Worm (Caenorhabditis elegans) whole organism, L2 larva: Measurements from ENCODE around the gene selt-1.1.

ENCODE experiments used
- C34F6.9 ChIP-seq: fragments of 150-350 bp; optimal IDR thresholded peaks from 2 replicates; lab custom pipeline; 2014; ENCODE audit warnings: missing biosample characterization, missing genetic modification characterization
- R02D3.7 ChIP-seq: fragments of 150-350 bp; optimal IDR thresholded peaks from 2 replicates; lab custom pipeline; 2014; ENCODE audit warnings: missing biosample characterization, missing genetic modification characterization
- ceh-82 ChIP-seq: fragments of 150-350 bp; optimal IDR thresholded peaks from 2 replicates; lab custom pipeline; 2014; ENCODE audit warnings: missing biosample characterization, missing genetic modification characterization
- elt-1 ChIP-seq: fragments of 150-350 bp; optimal IDR thresholded peaks from 2 replicates; lab custom pipeline; 2014; ENCODE audit warnings: missing biosample characterization, missing genetic modification characterization
- elt-3 ChIP-seq: sonication (generic microtip); optimal IDR thresholded peaks from 2 replicates; lab custom pipeline; 2017; ENCODE audit warnings: missing biosample characterization, missing genetic modification characterization
- lin-13 ChIP-seq: fragments of 150-350 bp; optimal IDR thresholded peaks from 2 replicates; lab custom pipeline; 2014; ENCODE audit warnings: missing biosample characterization, missing genetic modification reagents, missing genetic modification characterization
- lsy-2 ChIP-seq, 2 experiments: fragments of 150-350 bp in 1 of 2; sonication (generic microtip) in 1 of 2; optimal IDR thresholded peaks; 2 replicates each; lab custom pipeline; 2014 to 2017; ENCODE audit warnings: missing biosample characterization in 2 of 2, missing genetic modification characterization in 2 of 2
- nhr-11 ChIP-seq: fragments of 150-350 bp; optimal IDR thresholded peaks from 2 replicates; lab custom pipeline; 2014; ENCODE audit warnings: missing biosample characterization, missing genetic modification characterization
- nhr-237 ChIP-seq: fragments of 150-350 bp; optimal IDR thresholded peaks from 2 replicates; lab custom pipeline; 2014; ENCODE audit warnings: missing biosample characterization, missing genetic modification characterization
- sma-9 ChIP-seq, 2 experiments: fragments of 150-350 bp in 1 of 2; sonication (generic microtip) in 1 of 2; optimal IDR thresholded peaks; 2 replicates each; lab custom pipeline; 2014 to 2016; ENCODE audit warnings: missing genetic modification characterization in 2 of 2, mild to moderate bottlenecking in 1 of 2, missing biosample characterization in 1 of 2, missing compliant biosample characterization in 1 of 2, missing genetic modification reagents in 1 of 2, moderate library complexity in 1 of 2
- unc-55 ChIP-seq: fragments of 150-350 bp; sonication (generic microtip); optimal IDR thresholded peaks from 3 replicates; lab custom pipeline; 2014; ENCODE audit warnings: missing biosample characterization, missing genetic modification reagents, missing genetic modification characterization
- unc-62 ChIP-seq: fragments of 150-350 bp; optimal IDR thresholded peaks from 2 replicates; lab custom pipeline; 2014; ENCODE audit warnings: missing biosample characterization, missing genetic modification reagents, missing genetic modification characterization
- zag-1 ChIP-seq: fragments of 150-350 bp; optimal IDR thresholded peaks from 2 replicates; lab custom pipeline; 2014; ENCODE audit warnings: missing biosample characterization, missing genetic modification characterization

DNA sequence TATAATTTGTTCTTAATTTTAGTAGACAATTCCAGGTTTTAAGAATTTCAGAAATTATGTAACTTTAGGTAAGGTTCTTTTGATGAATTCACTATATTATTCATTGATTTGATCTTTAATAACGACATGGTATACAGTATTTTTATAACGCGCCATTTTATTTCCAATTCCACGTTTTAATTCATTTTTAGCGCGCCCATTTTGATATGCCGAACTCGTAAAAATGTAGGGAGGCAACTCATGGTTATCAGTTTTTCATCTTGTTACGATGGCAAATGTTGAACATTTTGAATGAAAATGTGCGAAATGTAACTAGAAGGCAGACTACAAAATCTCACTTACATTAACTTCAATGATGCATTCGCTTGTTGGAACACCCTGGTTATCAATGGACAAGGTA lies 47.4 kb downstream of the selt-1.1 start:
- no peak for TF ChIP-seq zag-1 (tag; lab: Kevin White, UChicago)
- no peak for TF ChIP-seq elt-3
- no peak for TF ChIP-seq C34F6.9
- TF ChIP-seq sma-9 (GFP tag; optimal IDR thresholded peaks at IDR 0.05; lab: Kevin White, UChicago): no peak
- no peak for TF ChIP-seq sma-9 (tag; optimal IDR thresholded peaks at IDR 0.05; lab: Kevin White, UChicago)
- TF ChIP-seq unc-62 (GFP tag; lab: Kevin White, UChicago): no peak
- no peak for TF ChIP-seq ceh-82
- TF ChIP-seq nhr-237 (tag; lab: Kevin White, UChicago): no peak
- no peak for TF ChIP-seq unc-55
- no peak for TF ChIP-seq lsy-2 (tag; optimal IDR thresholded peaks at IDR 0.05; lab: Kevin White, UChicago)
- no peak for TF ChIP-seq R02D3.7 (tag; lab: Kevin White, UChicago)
- TF ChIP-seq elt-1 (tag; lab: Kevin White, UChicago): no peak
- no peak for TF ChIP-seq nhr-11 (tag; lab: Kevin White, UChicago)
- TF ChIP-seq lin-13 (GFP tag; lab: Kevin White, UChicago): no peak
